Fruit fly (Drosophila melanogaster) ovary, adult (tissue): ENCODE results near the gene Ppt2.

Experiments
- CG17801 ChIP-seq: fragments of 200-800 bp; optimal IDR thresholded peaks from 2 replicates; lab custom pipeline; 2019; ENCODE audit warnings: missing biosample characterization, mild to moderate bottlenecking, missing genetic modification characterization, moderate library complexity; ENCODE audit not compliant: partially characterized antibody

Gene Ppt2

dm6 chr2L:11280090-11280489, at the start of gene Ppt2:
Gene Ppt2 (plus strand): TSS chr2L:11280298.
- TF ChIP-seq CG17801 (GFP tag; lab: Kevin White, UChicago) = no peak

dm6 chr2L:11235534-11235933, 44.6 kb upstream of the Ppt2 start:
- TF ChIP-seq CG17801 (GFP tag; lab: Kevin White, UChicago) = no peak

dm6 chr2L:11236364-11236763, 43.7 kb upstream of the Ppt2 start:
- TF ChIP-seq CG17801 (GFP tag; lab: Kevin White, UChicago) = no peak

dm6 chr2L:11243912-11244311, 36.2 kb upstream of the Ppt2 start:
- no peak for TF ChIP-seq CG17801 (GFP tag; lab: Kevin White, UChicago)

dm6 chr2L:11247730-11248129, 32.4 kb upstream of the Ppt2 start:
- TF ChIP-seq CG17801 (GFP tag; lab: Kevin White, UChicago) = no peak

- TF ChIP-seq CG17801 (GFP tag; lab: Kevin White, UChicago) = no peak
Observed at dm6 chr2L:11249376-11249775, 30.7 kb upstream of the Ppt2 start.

dm6 chr2L:11251181-11251580, 28.9 kb upstream of the Ppt2 start:
- no peak for TF ChIP-seq CG17801 (GFP tag; lab: Kevin White, UChicago)

- no peak for TF ChIP-seq CG17801 (GFP tag; lab: Kevin White, UChicago)
Observed at dm6 chr2L:11268933-11269631, 11.0 kb upstream of the Ppt2 start, which contains the start of gene cmet. Gene cmet (minus strand): TSS chr2L:11269002.

- TF ChIP-seq CG17801 (GFP tag; lab: Kevin White, UChicago) = no peak
Observed at dm6 chr2L:11269632-11269965, 10.5 kb upstream of the Ppt2 start, which contains the start of gene cana. Gene cana (plus strand): TSS chr2L:11269780.

- peak; percentile 71 for TF ChIP-seq CG17801 (GFP tag; lab: Kevin White, UChicago)
Observed at dm6 chr2L:11271622-11272282, 8.3 kb upstream of the Ppt2 start.

- TF ChIP-seq CG17801 (GFP tag; lab: Kevin White, UChicago) = peak; percentile 53
Observed at dm6 chr2L:11277927-11278351, 2.2 kb upstream of the Ppt2 start, which contains the start of gene CG33695. Gene CG33695 (plus strand): TSS chr2L:11278021.

dm6 chr2L:11281930-11282329, 1.8 kb downstream of the Ppt2 start, which contains the start of gene mre11:
Gene mre11 (plus strand): TSS chr2L:11282090.
- no peak for TF ChIP-seq CG17801 (GFP tag; lab: Kevin White, UChicago)

- no peak for TF ChIP-seq CG17801 (GFP tag; lab: Kevin White, UChicago)
Observed at dm6 chr2L:11285606-11286005, 5.5 kb downstream of the Ppt2 start, which contains the start of gene Osi21. Gene Osi21 (minus strand): TSS chr2L:11285706.

dm6 chr2L:11295762-11296161, 15.7 kb downstream of the Ppt2 start:
- no peak for TF ChIP-seq CG17801 (GFP tag; lab: Kevin White, UChicago)

- TF ChIP-seq CG17801 (GFP tag; lab: Kevin White, UChicago) = no peak
Observed at dm6 chr2L:11296483-11296882, 16.4 kb downstream of the Ppt2 start.

dm6 chr2L:11302507-11302906, 22.4 kb downstream of the Ppt2 start:
- TF ChIP-seq CG17801 (GFP tag; lab: Kevin White, UChicago) = no peak
